Fruit fly (Drosophila melanogaster): ENCODE results near the gene cpo.

The cpo gene

dm6 chr3R:17955737-17956136 is 36.1 kb downstream of the cpo start (continued):
- TF ChIP-seq GATAe (GFP tag; conservative IDR thresholded peaks at IDR 0.05) (no peak), row (GFP tag; IDR thresholded peaks at IDR 0.05) (peak; percentile 69), Spps (tag; optimal IDR thresholded peaks at IDR 0.05) (peak; percentile 19), CG4707 (GFP tag; optimal IDR thresholded peaks at IDR 0.05) (no peak), trh (GFP tag; optimal IDR thresholded peaks at IDR 0.05) (no peak), Mrtf (GFP tag; IDR thresholded peaks at IDR 0.05) (no peak), Hr78 (GFP tag; optimal IDR thresholded peaks at IDR 0.05) (no peak), CG10366 (GFP tag; IDR thresholded peaks at IDR 0.05) (peak; percentile 13; the same call in 1 of the 2 replicates), btn (GFP tag; optimal IDR thresholded peaks at IDR 0.05) (no peak), mam (GFP tag; optimal IDR thresholded peaks at IDR 0.05) (no peak), tgo (GFP tag; IDR thresholded peaks at IDR 0.05) (peak; percentile 47; the same call in 2 of the 3 replicates), CG7786 (GFP tag; optimal IDR thresholded peaks at IDR 0.05) (no peak), ci (GFP tag; IDR thresholded peaks at IDR 0.05) (0 out of 3 replicates have a peak, but pooled peaks have one; percentile 21), CG13287 (GFP tag; IDR thresholded peaks at IDR 0.05; ENCODE audit: partially characterized antibody) (no peak), CG16779 (GFP tag; IDR thresholded peaks at IDR 0.05) (no peak), fd3F (GFP tag; optimal IDR thresholded peaks at IDR 0.05) (peak; percentile 12), CG11696 (GFP tag; IDR thresholded peaks at IDR 0.05) (no peak), chm (GFP tag; IDR thresholded peaks at IDR 0.05) (no peak), pho (GFP tag; optimal IDR thresholded peaks at IDR 0.05) (no peak), crp (GFP tag; optimal IDR thresholded peaks at IDR 0.05) (no peak), Med (GFP tag) (peak; percentile 30), CG4820 (GFP tag; optimal IDR thresholded peaks at IDR 0.05) (peak; percentile 8), pan (optimal IDR thresholded peaks at IDR 0.05) (no peak), pan (GFP tag; optimal IDR thresholded peaks at IDR 0.05 in 1 of 2, IDR thresholded peaks at IDR 0.05 in 1 of 2) (peak in 1 of 2 experiments; percentile 50), CG3838 (GFP tag; optimal IDR thresholded peaks at IDR 0.05) (no peak), CG7556 (GFP tag; optimal IDR thresholded peaks at IDR 0.05) (peak; percentile 46), so (GFP tag; IDR thresholded peaks at IDR 0.05) (peak; percentile 47; the same call in 1 of the 3 replicates), Ravus (GFP tag; IDR thresholded peaks at IDR 0.05) (no peak), CG17385 (GFP tag; optimal IDR thresholded peaks at IDR 0.05) (peak; percentile 37), sc (optimal IDR thresholded peaks at IDR 0.05) (no peak), sc (GFP tag; optimal IDR thresholded peaks at IDR 0.05) (no peak), Side (GFP tag; optimal IDR thresholded peaks at IDR 0.05) (no peak), CG17829 (tag; optimal IDR thresholded peaks at IDR 0.05) (peak; percentile 23), NFAT (GFP tag; IDR thresholded peaks at IDR 0.05) (no peak), CG8089 (GFP tag; optimal IDR thresholded peaks at IDR 0.05) (no peak), jumu (GFP tag; optimal IDR thresholded peaks at IDR 0.05) (no peak), CG4404 (GFP tag; IDR thresholded peaks at IDR 0.05) (no peak), CG16813 (GFP tag; IDR thresholded peaks at IDR 0.05; ENCODE audit: partially characterized antibody) (no peak), CG10543 (GFP tag; optimal IDR thresholded peaks at IDR 0.05) (no peak), unc-4 (GFP tag; IDR thresholded peaks at IDR 0.05; ENCODE audit: partially characterized antibody) (no peak), Ada2b (GFP tag; IDR thresholded peaks at IDR 0.05) (peak; percentile 21; the same call in 1 of the 2 replicates), bigmax (GFP tag; optimal IDR thresholded peaks at IDR 0.05) (no peak), lov (optimal IDR thresholded peaks at IDR 0.05) (no peak), lov (GFP tag; IDR thresholded peaks at IDR 0.05) (no peak), CG6683 (GFP tag; optimal IDR thresholded peaks at IDR 0.05) (no peak), Hr39 (optimal IDR thresholded peaks at IDR 0.05) (no peak), HHEX (GFP tag; optimal IDR thresholded peaks at IDR 0.05) (peak; percentile 5), run (tag; optimal IDR thresholded peaks at IDR 0.05) (no peak), tio (GFP tag; optimal IDR thresholded peaks at IDR 0.05) (no peak), CG43689 (GFP tag; IDR thresholded peaks at IDR 0.05) (no peak), Lpt (GFP tag; optimal IDR thresholded peaks at IDR 0.05) (no peak), CG2712 (tag; optimal IDR thresholded peaks at IDR 0.05) (peak; percentile 64), CG1603 (tag; optimal IDR thresholded peaks at IDR 0.05) (no peak)

All from whole organism, embryonic.